Fruit fly (Drosophila melanogaster) whole organism, embryonic: ENCODE measurements around the gene CG9903.

Experiments
- BEAF-32 ChIP-seq: fragments of 200-800 bp; sonication (Bioruptor generic); optimal IDR thresholded peaks from 3 replicates; lab custom pipeline; 2017; ENCODE audit warnings: missing biosample characterization, missing genetic modification characterization, mild to moderate bottlenecking, moderate library complexity, missing genetic modification reagents
- Bgb ChIP-seq: fragments of 200-800 bp; sonication (Bioruptor generic); IDR thresholded peaks from 2 replicates; pipeline ENCODE4 v1.3.6; 2022; ENCODE audit warnings: missing biosample characterization, missing genetic modification characterization; ENCODE audit not compliant: partially characterized antibody
- CG11504 ChIP-seq: fragments of 200-800 bp; sonication (Bioruptor generic); optimal IDR thresholded peaks from 3 replicates; lab custom pipeline; 2019; ENCODE audit warnings: missing biosample characterization, mild to moderate bottlenecking, missing genetic modification characterization, moderate library complexity
- CG13287 ChIP-seq: fragments of 200-800 bp; sonication (Bioruptor generic); IDR thresholded peaks from 2 replicates; pipeline ENCODE4 v1.3.6; 2022; ENCODE audit warnings: missing biosample characterization, missing genetic modification characterization; ENCODE audit not compliant: partially characterized antibody
- CG15011 ChIP-seq: fragments of 200-800 bp; sonication (Bioruptor generic); optimal IDR thresholded peaks from 3 replicates; lab custom pipeline; 2018; ENCODE audit warnings: missing biosample characterization, mild to moderate bottlenecking, missing genetic modification characterization
- CG15514 ChIP-seq: fragments of 200-800 bp; sonication (Bioruptor generic); optimal IDR thresholded peaks from 3 replicates; lab custom pipeline; 2017; ENCODE audit warnings: missing biosample characterization, missing genetic modification characterization, mild to moderate bottlenecking, moderate library complexity, missing genetic modification reagents
- CG15601 ChIP-seq: fragments of 200-800 bp; sonication (Bioruptor generic); optimal IDR thresholded peaks from 3 replicates; lab custom pipeline; 2019; ENCODE audit warnings: missing biosample characterization, mild to moderate bottlenecking, missing genetic modification characterization, moderate library complexity
- CG17361 ChIP-seq: fragments of 200-800 bp; sonication (Bioruptor generic); IDR thresholded peaks from 3 replicates; pipeline ENCODE4 v1.3.6; 2022; ENCODE audit warnings: missing biosample characterization, missing genetic modification characterization
- CG17568 ChIP-seq: fragments of 200-800 bp; sonication (Bioruptor generic); optimal IDR thresholded peaks from 2 replicates; lab custom pipeline; 2018; ENCODE audit warnings: missing biosample characterization, mild to moderate bottlenecking, missing genetic modification characterization, moderate library complexity
- CG2129 ChIP-seq: fragments of 200-800 bp; sonication (Bioruptor generic); IDR thresholded peaks from 2 replicates; pipeline ENCODE4 v1.3.6; 2022; ENCODE audit warnings: missing biosample characterization, missing genetic modification characterization; ENCODE audit not compliant: partially characterized antibody
- CG2712 ChIP-seq: fragments of 200-800 bp; optimal IDR thresholded peaks from 3 replicates; lab custom pipeline; 2019; ENCODE audit warnings: missing biosample characterization, mild to moderate bottlenecking, missing genetic modification characterization, moderate library complexity
- CG3995 ChIP-seq: fragments of 200-800 bp; sonication (Bioruptor generic); optimal IDR thresholded peaks from 3 replicates; lab custom pipeline; 2016; ENCODE audit warnings: missing biosample characterization, missing genetic modification characterization
- CG42726 ChIP-seq: fragments of 200-800 bp; sonication (Bioruptor generic); IDR thresholded peaks from 2 replicates; pipeline ENCODE4 v1.3.6; 2022; ENCODE audit warnings: missing biosample characterization, missing genetic modification characterization; ENCODE audit not compliant: partially characterized antibody
- CG4404 ChIP-seq: fragments of 200-800 bp; sonication (Bioruptor generic); IDR thresholded peaks from 2 replicates; pipeline ENCODE4 v1.3.6; 2022; ENCODE audit warnings: missing biosample characterization, missing genetic modification characterization
- CG4707 ChIP-seq: fragments of 200-800 bp; sonication (Bioruptor generic); optimal IDR thresholded peaks from 2 replicates; lab custom pipeline; 2018; ENCODE audit warnings: missing biosample characterization, mild to moderate bottlenecking, missing genetic modification characterization, moderate library complexity
- CG4730 ChIP-seq: fragments of 200-800 bp; sonication (Bioruptor generic); IDR thresholded peaks from 2 replicates; pipeline ENCODE4 v1.3.6; 2022; ENCODE audit warnings: missing biosample characterization, missing genetic modification characterization
- CG4854 ChIP-seq: fragments of 200-800 bp; sonication (Bioruptor generic); optimal IDR thresholded peaks from 2 replicates; lab custom pipeline; 2016; ENCODE audit warnings: missing biosample characterization, missing genetic modification characterization, inconsistent platforms
- CG6175 ChIP-seq: fragments of 200-800 bp; sonication (Bioruptor generic); IDR thresholded peaks from 3 replicates; pipeline ENCODE4 v1.3.6; 2022; ENCODE audit warnings: missing biosample characterization, missing genetic modification characterization
- CG7357 ChIP-seq: fragments of 200-800 bp; sonication (Bioruptor generic); IDR thresholded peaks from 3 replicates; pipeline ENCODE4 v1.3.6; 2022; ENCODE audit warnings: missing biosample characterization, missing genetic modification characterization
- CG8281 ChIP-seq: fragments of 200-800 bp; sonication (Bioruptor generic); optimal IDR thresholded peaks from 2 replicates; lab custom pipeline; 2018; ENCODE audit warnings: missing biosample characterization, mild to moderate bottlenecking, missing genetic modification characterization, moderate library complexity
- CG9609 ChIP-seq: fragments of 200-800 bp; sonication (Bioruptor generic); optimal IDR thresholded peaks from 3 replicates; lab custom pipeline; 2016; ENCODE audit warnings: missing biosample characterization, missing genetic modification characterization
- CG9797 ChIP-seq: fragments of 200-800 bp; sonication (Bioruptor generic); optimal IDR thresholded peaks from 3 replicates; lab custom pipeline; 2018; ENCODE audit warnings: missing biosample characterization, mild to moderate bottlenecking, missing genetic modification characterization
- CHES-1-like ChIP-seq: fragments of 200-800 bp; sonication (Bioruptor generic); optimal IDR thresholded peaks from 2 replicates; lab custom pipeline; 2016; ENCODE audit warnings: missing biosample characterization, missing genetic modification characterization
- Camta ChIP-seq: fragments of 200-800 bp; sonication (Bioruptor generic); optimal IDR thresholded peaks from 2 replicates; lab custom pipeline; 2016; ENCODE audit warnings: missing biosample characterization, missing genetic modification characterization
- Dfd ChIP-seq, 2 experiments: fragments of >200 bp; optimal IDR thresholded peaks; 2 replicates each; lab custom pipeline; 2017; ENCODE audit warnings: missing biosample characterization in 2 of 2, missing genetic modification characterization in 2 of 2
- Doc2 ChIP-seq: fragments of 200-800 bp; sonication (Bioruptor generic); IDR thresholded peaks from 2 replicates; pipeline ENCODE4 v1.3.6; 2022; ENCODE audit warnings: missing biosample characterization, missing genetic modification characterization
- Elba2 ChIP-seq: fragments of 200-800 bp; sonication (Bioruptor generic); optimal IDR thresholded peaks from 3 replicates; lab custom pipeline; 2016; ENCODE audit warnings: missing biosample characterization, missing genetic modification characterization
- Fer1 ChIP-seq: fragments of 200-800 bp; sonication (Bioruptor generic); optimal IDR thresholded peaks from 2 replicates; lab custom pipeline; 2017; ENCODE audit warnings: missing biosample characterization, mild to moderate bottlenecking, missing genetic modification characterization
- Fer2 ChIP-seq: fragments of 200-800 bp; sonication (Bioruptor generic); optimal IDR thresholded peaks from 2 replicates; lab custom pipeline; 2018; ENCODE audit warnings: missing biosample characterization, mild to moderate bottlenecking, missing genetic modification characterization, moderate library complexity
- GATAe ChIP-seq: fragments of 200-800 bp; sonication (Bioruptor generic); conservative IDR thresholded peaks from 2 replicates; pipeline ENCODE4 v1.3.6; 2022; ENCODE audit warnings: missing biosample characterization, missing genetic modification characterization
- HmgZ ChIP-seq: fragments of 200-800 bp; sonication (Bioruptor generic); optimal IDR thresholded peaks from 2 replicates; lab custom pipeline; 2018; ENCODE audit warnings: missing biosample characterization, mild to moderate bottlenecking, missing genetic modification characterization
- Hmx ChIP-seq: fragments of 200-800 bp; sonication (Bioruptor generic); optimal IDR thresholded peaks from 2 replicates; lab custom pipeline; 2016; ENCODE audit warnings: missing biosample characterization, missing genetic modification characterization
- Hr78 ChIP-seq, 2 experiments: fragments of 200-800 bp in 1 of 2; fragments of >200 bp in 1 of 2; sonication (Bioruptor generic) in 1 of 2; optimal IDR thresholded peaks; 2 replicates each; lab custom pipeline; 2017 to 2019; ENCODE audit warnings: missing biosample characterization in 2 of 2, missing genetic modification characterization in 2 of 2, mild to moderate bottlenecking in 1 of 2, moderate library complexity in 1 of 2
- MBD-R2 ChIP-seq: fragments of 200-800 bp; sonication (Bioruptor generic); IDR thresholded peaks from 2 replicates; pipeline ENCODE4 v1.3.6; 2022; ENCODE audit warnings: missing biosample characterization, missing genetic modification characterization
- NC2β ChIP-seq: fragments of 200-800 bp; sonication (Bioruptor generic); optimal IDR thresholded peaks from 2 replicates; lab custom pipeline; 2016; ENCODE audit warnings: missing biosample characterization, missing genetic modification characterization
- Nf-YA ChIP-seq: fragments of 200-800 bp; sonication (Bioruptor generic); IDR thresholded peaks from 2 replicates; pipeline ENCODE4 v1.3.6; 2022; ENCODE audit warnings: missing biosample characterization, missing genetic modification characterization
- NfI ChIP-seq: fragments of 200-800 bp; sonication (Bioruptor generic); optimal IDR thresholded peaks from 3 replicates; lab custom pipeline; 2018; ENCODE audit warnings: missing biosample characterization, mild to moderate bottlenecking, missing genetic modification characterization, moderate library complexity
- Optix ChIP-seq: fragments of 200-800 bp; sonication (Bioruptor generic); IDR thresholded peaks from 3 replicates; pipeline ENCODE4 v1.3.6; 2022; ENCODE audit warnings: missing biosample characterization, missing genetic modification characterization
- Side ChIP-seq: fragments of 200-800 bp; sonication (Bioruptor generic); optimal IDR thresholded peaks from 2 replicates; lab custom pipeline; 2016; ENCODE audit warnings: missing biosample characterization, missing genetic modification characterization
- bowl ChIP-seq: fragments of 200-800 bp; sonication (Bioruptor generic); IDR thresholded peaks from 2 replicates; pipeline ENCODE4 v1.3.6; 2022; ENCODE audit warnings: missing biosample characterization, missing genetic modification characterization
- cato ChIP-seq: fragments of 200-800 bp; sonication (Bioruptor generic); optimal IDR thresholded peaks from 2 replicates; lab custom pipeline; 2016; ENCODE audit warnings: missing biosample characterization, missing genetic modification characterization, borderline replicate concordance
- caup ChIP-seq: fragments of 200-800 bp; sonication (Bioruptor generic); optimal IDR thresholded peaks from 3 replicates; lab custom pipeline; 2017; ENCODE audit warnings: missing biosample characterization, mild to moderate bottlenecking, missing genetic modification characterization, moderate library complexity; ENCODE audit not compliant: severe bottlenecking
- dm ChIP-seq: fragments of 200-800 bp; sonication (Bioruptor generic); optimal IDR thresholded peaks from 3 replicates; lab custom pipeline; 2016; ENCODE audit warnings: missing biosample characterization, missing genetic modification characterization
- en ChIP-seq: fragments of 200-800 bp; sonication (Bioruptor generic); optimal IDR thresholded peaks from 2 replicates; lab custom pipeline; 2016; ENCODE audit warnings: missing biosample characterization, missing genetic modification characterization
- hb ChIP-seq: fragments of 200-800 bp; sonication (Bioruptor generic); IDR thresholded peaks from 3 replicates; pipeline ENCODE4 v1.3.6; 2022; ENCODE audit warnings: missing biosample characterization, missing genetic modification characterization; ENCODE audit not compliant: partially characterized antibody
- her ChIP-seq: fragments of 200-800 bp; sonication (Bioruptor generic); optimal IDR thresholded peaks from 2 replicates; lab custom pipeline; 2016; ENCODE audit warnings: missing biosample characterization, missing genetic modification characterization
- ranshi ChIP-seq: fragments of 200-800 bp; sonication (Bioruptor generic); IDR thresholded peaks from 2 replicates; pipeline ENCODE4 v1.3.6; 2022; ENCODE audit warnings: missing biosample characterization, missing genetic modification characterization
- shn ChIP-seq: fragments of 200-800 bp; sonication (Bioruptor generic); optimal IDR thresholded peaks from 3 replicates; lab custom pipeline; 2016; ENCODE audit warnings: missing biosample characterization, missing genetic modification characterization
- so ChIP-seq: fragments of 200-800 bp; sonication (Bioruptor generic); IDR thresholded peaks from 3 replicates; pipeline ENCODE4 v1.3.6; 2022; ENCODE audit warnings: missing biosample characterization, missing genetic modification characterization
- trh ChIP-seq: fragments of 200-800 bp; sonication (Bioruptor generic); optimal IDR thresholded peaks from 2 replicates; lab custom pipeline; 2016; ENCODE audit warnings: missing biosample characterization, missing genetic modification characterization
- usp ChIP-seq: fragments of >200 bp; optimal IDR thresholded peaks from 2 replicates; lab custom pipeline; 2017; ENCODE audit warnings: missing biosample characterization, missing genetic modification characterization

The CG9903 gene

dm6 chrX:16579978-16580377 is 39.3 kb upstream of the CG9903 start (continued):
- no peak for TF ChIP-seq GATAe
- TF ChIP-seq Doc2 (GFP tag; lab: Robert Waterston, UW): no peak
- no peak for TF ChIP-seq Nf-YA (GFP tag; lab: Robert Waterston, UW)
- no peak for TF ChIP-seq CG8281 (tag; lab: Kevin White, UChicago)
- TF ChIP-seq Camta: no peak
- TF ChIP-seq ranshi (GFP tag; lab: Robert Waterston, UW): no peak
- TF ChIP-seq CG13287 (GFP tag; lab: Robert Waterston, UW): no peak
- no peak for TF ChIP-seq Hmx
- TF ChIP-seq CG4404 (GFP tag; lab: Robert Waterston, UW): no peak
- no peak for TF ChIP-seq BEAF-32 (GFP tag; lab: Kevin White, UChicago)
- no peak for TF ChIP-seq bowl (GFP tag; lab: Robert Waterston, UW)
- no peak for TF ChIP-seq CHES-1-like
- no peak for TF ChIP-seq CG7357
- TF ChIP-seq so (GFP tag; lab: Robert Waterston, UW): no peak
- TF ChIP-seq en (GFP tag; lab: Kevin White, UChicago): no peak
- TF ChIP-seq CG17361 (GFP tag; lab: Robert Waterston, UW): peak; percentile 63; the same call in 2 of the 3 replicates
- no peak for TF ChIP-seq CG9797 (GFP tag; lab: Kevin White, UChicago)
- TF ChIP-seq Fer1 (GFP tag; lab: Kevin White, UChicago): peak; percentile 61
- no peak for TF ChIP-seq CG17568 (GFP tag; lab: Kevin White, UChicago)
- no peak for TF ChIP-seq Elba2 (GFP tag; lab: Kevin White, UChicago)
- peak; percentile 25 for TF ChIP-seq CG15011 (GFP tag; lab: Kevin White, UChicago)
- TF ChIP-seq CG4707: no peak
- no peak for TF ChIP-seq Fer2
- peak; percentile 55 for TF ChIP-seq CG2712 (tag; lab: Kevin White, UChicago)
- no peak for TF ChIP-seq CG3995 (GFP tag; lab: Kevin White, UChicago)
- no peak for TF ChIP-seq MBD-R2 (GFP tag; lab: Robert Waterston, UW)
- no peak for TF ChIP-seq CG2129 (GFP tag; lab: Robert Waterston, UW)
- TF ChIP-seq her (GFP tag; lab: Kevin White, UChicago): no peak
- no peak for TF ChIP-seq CG4730 (GFP tag; lab: Robert Waterston, UW)
- no peak for TF ChIP-seq Optix (GFP tag; lab: Robert Waterston, UW)
- TF ChIP-seq Bgb (GFP tag; lab: Robert Waterston, UW): no peak
- TF ChIP-seq Side (GFP tag; lab: Kevin White, UChicago): no peak
- TF ChIP-seq caup (GFP tag; lab: Kevin White, UChicago): peak; percentile 52
- TF ChIP-seq HmgZ: no peak
- TF ChIP-seq NC2β (GFP tag; lab: Kevin White, UChicago): no peak
- TF ChIP-seq Hr78 (GFP tag; optimal IDR thresholded peaks at IDR 0.05; lab: Kevin White, UChicago): no peak
- no peak for TF ChIP-seq cato (GFP tag; lab: Kevin White, UChicago)
- no peak for TF ChIP-seq dm
- peak; percentile 25 for TF ChIP-seq CG15514 (GFP tag; lab: Kevin White, UChicago)
- TF ChIP-seq hb (GFP tag; lab: Robert Waterston, UW): no peak
- TF ChIP-seq CG11504 (tag; lab: Kevin White, UChicago): peak; percentile 77
- TF ChIP-seq CG42726: no peak
- no peak for TF ChIP-seq Dfd (GFP tag; optimal IDR thresholded peaks at IDR 0.05; lab: Kevin White, UChicago)
- no peak for TF ChIP-seq usp
- TF ChIP-seq NfI (GFP tag; lab: Kevin White, UChicago): peak; percentile 36
- TF ChIP-seq shn (GFP tag; lab: Kevin White, UChicago): no peak
- no peak for TF ChIP-seq trh (GFP tag; lab: Kevin White, UChicago)
- TF ChIP-seq CG15601 (tag; lab: Kevin White, UChicago): no peak
- TF ChIP-seq CG9609 (GFP tag; lab: Kevin White, UChicago): no peak
- no peak for TF ChIP-seq CG6175 (GFP tag; lab: Robert Waterston, UW)
- no peak for TF ChIP-seq CG4854 (GFP tag; lab: Kevin White, UChicago)
